Worm (Caenorhabditis elegans) whole organism, L2 larva: ENCODE results near the gene dos-2.

Experiments
- alr-1 ChIP-seq: fragments of 150-350 bp; optimal IDR thresholded peaks from 2 replicates; lab custom pipeline; 2014; ENCODE audit warnings: missing biosample characterization, missing genetic modification characterization
- ama-1 ChIP-seq: fragments of 150-350 bp; optimal IDR thresholded peaks from 2 replicates; lab custom pipeline; 2018; ENCODE audit warnings: inconsistent platforms
- blmp-1 ChIP-seq: sonication (generic microtip); optimal IDR thresholded peaks from 2 replicates; lab custom pipeline; 2017; ENCODE audit warnings: missing genetic modification characterization, mild to moderate bottlenecking, missing compliant biosample characterization, antibody characterized with exemption, moderate library complexity; ENCODE audit not compliant: insufficient read depth
- ceh-82 ChIP-seq: fragments of 150-350 bp; optimal IDR thresholded peaks from 2 replicates; lab custom pipeline; 2014; ENCODE audit warnings: missing biosample characterization, missing genetic modification characterization
- gmeb-1 ChIP-seq: fragments of 150-350 bp; optimal IDR thresholded peaks from 2 replicates; lab custom pipeline; 2014; ENCODE audit warnings: missing biosample characterization, missing genetic modification characterization
- lin-11 ChIP-seq: fragments of 150-350 bp; sonication (generic microtip); optimal IDR thresholded peaks from 2 replicates; lab custom pipeline; 2014; ENCODE audit warnings: missing biosample characterization, missing genetic modification characterization, inconsistent platforms, mixed read lengths
- mdl-1 ChIP-seq, 2 experiments: fragments of 150-350 bp in 1 of 2; sonication (generic microtip) in 1 of 2; optimal IDR thresholded peaks; 2 replicates each; lab custom pipeline; 2017; ENCODE audit warnings: missing biosample characterization in 2 of 2, missing genetic modification characterization in 2 of 2
- nhr-11 ChIP-seq: fragments of 150-350 bp; optimal IDR thresholded peaks from 2 replicates; lab custom pipeline; 2014; ENCODE audit warnings: missing biosample characterization, missing genetic modification characterization
- nhr-12 ChIP-seq: fragments of 150-350 bp; optimal IDR thresholded peaks from 2 replicates; lab custom pipeline; 2014; ENCODE audit warnings: missing biosample characterization, missing genetic modification characterization
- nhr-25 ChIP-seq: fragments of 150-350 bp; sonication (generic microtip); optimal IDR thresholded peaks from 3 replicates; lab custom pipeline; 2014; ENCODE audit warnings: missing biosample characterization, missing genetic modification characterization
- snpc-4 ChIP-seq: fragments of 150-350 bp; optimal IDR thresholded peaks from 2 replicates; lab custom pipeline; 2014; ENCODE audit warnings: missing biosample characterization, missing genetic modification characterization
- unc-55 ChIP-seq: fragments of 150-350 bp; sonication (generic microtip); optimal IDR thresholded peaks from 3 replicates; lab custom pipeline; 2014; ENCODE audit warnings: missing biosample characterization, missing genetic modification reagents, missing genetic modification characterization

- no peak for TF ChIP-seq mdl-1 (tag; optimal IDR thresholded peaks at IDR 0.05; lab: Kevin White, UChicago)
- TF ChIP-seq lin-11 (tag; lab: Kevin White, UChicago), result peak; percentile 52
- TF ChIP-seq alr-1 (tag; lab: Kevin White, UChicago), result no peak
- TF ChIP-seq nhr-11 (tag; lab: Kevin White, UChicago), result no peak
- peak; percentile 50 for TF ChIP-seq nhr-25 (tag; lab: Kevin White, UChicago)
- TF ChIP-seq ama-1 (lab: Kevin White, UChicago), result no peak
- no peak for TF ChIP-seq snpc-4 (tag; lab: Kevin White, UChicago)
- TF ChIP-seq gmeb-1 (tag; lab: Kevin White, UChicago), result peak; percentile 49
- peak; percentile 2 for TF ChIP-seq blmp-1 (tag; lab: Kevin White, UChicago)
- peak; percentile 64 for TF ChIP-seq unc-55 (GFP tag; lab: Kevin White, UChicago)
- no peak for TF ChIP-seq ceh-82 (tag; lab: Kevin White, UChicago)
- TF ChIP-seq nhr-12, result no peak
Observed at ce11 chrII:3930478-3931182, 45.4 kb upstream of the dos-2 start.
